Worm (Caenorhabditis elegans) whole organism, L4 larva: ENCODE measurements around the gene VF13D12L.3.

Source experiments
- ama-1 ChIP-seq: fragments of 150-350 bp; optimal IDR thresholded peaks from 2 replicates; lab custom pipeline; 2014; ENCODE audit warnings: inconsistent platforms, mixed read lengths
- ceh-32 ChIP-seq: sonication (generic microtip); optimal IDR thresholded peaks from 2 replicates; lab custom pipeline; 2016; ENCODE audit warnings: mild to moderate bottlenecking, missing genetic modification characterization, missing compliant biosample characterization; ENCODE audit not compliant: poor library complexity
- ces-1 ChIP-seq: fragments of 150-350 bp; sonication (generic microtip); optimal IDR thresholded peaks from 4 replicates; lab custom pipeline; 2014; ENCODE audit warnings: missing biosample characterization, missing genetic modification reagents, missing genetic modification characterization
- daf-12 ChIP-seq: fragments of 150-350 bp; optimal IDR thresholded peaks from 2 replicates; lab custom pipeline; 2014; ENCODE audit warnings: missing biosample characterization, missing genetic modification reagents, missing genetic modification characterization
- dpl-1 ChIP-seq: fragments of 150-350 bp; optimal IDR thresholded peaks from 2 replicates; lab custom pipeline; 2014; ENCODE audit warnings: missing biosample characterization, missing genetic modification reagents, missing genetic modification characterization
- lin-13 ChIP-seq: fragments of 150-350 bp; optimal IDR thresholded peaks from 2 replicates; lab custom pipeline; 2014; ENCODE audit warnings: missing biosample characterization, missing genetic modification reagents, missing genetic modification characterization
- mdl-1 ChIP-seq, 2 experiments: fragments of 150-350 bp in 1 of 2; sonication (generic microtip) in 1 of 2; optimal IDR thresholded peaks; 2 replicates each; lab custom pipeline; 2014 to 2017; ENCODE audit warnings: missing biosample characterization in 2 of 2, missing genetic modification characterization in 2 of 2
- mes-2 ChIP-seq: sonication (generic microtip); optimal IDR thresholded peaks from 2 replicates; lab custom pipeline; 2016; ENCODE audit warnings: missing genotype, mild to moderate bottlenecking, missing genetic modification characterization, missing compliant biosample characterization; ENCODE audit not compliant: poor library complexity, severe bottlenecking
- nhr-77 ChIP-seq: fragments of 150-350 bp; optimal IDR thresholded peaks from 2 replicates; lab custom pipeline; 2014; ENCODE audit warnings: missing biosample characterization, missing genetic modification characterization
- pha-4 ChIP-seq, 2 experiments: fragments of 150-350 bp in 1 of 2; fragments of 200-800 bp in 1 of 2; sonication (Bioruptor generic) in 1 of 2; IDR thresholded peaks in 1 of 2; optimal IDR thresholded peaks in 1 of 2; 2 replicates each; pipeline versions ENCODE4 v1.3.6 to Lab custom; 2014 to 2022; ENCODE audit warnings: missing genetic modification characterization in 2 of 2, missing genetic modification reagents in 2 of 2, missing biosample characterization in 1 of 2, missing compliant biosample characterization in 1 of 2
- sdz-12 ChIP-seq: fragments of 200-800 bp; sonication (Bioruptor generic); optimal IDR thresholded peaks from 2 replicates; lab custom pipeline; 2018; ENCODE audit warnings: mild to moderate bottlenecking, missing genetic modification characterization, missing compliant biosample characterization
- snpc-4 ChIP-seq: fragments of 150-350 bp; optimal IDR thresholded peaks from 2 replicates; lab custom pipeline; 2014; ENCODE audit warnings: missing biosample characterization, missing genetic modification characterization
- tra-1 ChIP-seq: fragments of 200-800 bp; sonication (Bioruptor generic); IDR thresholded peaks from 2 replicates; pipeline ENCODE4 v1.3.6; 2022; ENCODE audit warnings: missing genetic modification reagents, missing genetic modification characterization, missing compliant biosample characterization

DNA sequence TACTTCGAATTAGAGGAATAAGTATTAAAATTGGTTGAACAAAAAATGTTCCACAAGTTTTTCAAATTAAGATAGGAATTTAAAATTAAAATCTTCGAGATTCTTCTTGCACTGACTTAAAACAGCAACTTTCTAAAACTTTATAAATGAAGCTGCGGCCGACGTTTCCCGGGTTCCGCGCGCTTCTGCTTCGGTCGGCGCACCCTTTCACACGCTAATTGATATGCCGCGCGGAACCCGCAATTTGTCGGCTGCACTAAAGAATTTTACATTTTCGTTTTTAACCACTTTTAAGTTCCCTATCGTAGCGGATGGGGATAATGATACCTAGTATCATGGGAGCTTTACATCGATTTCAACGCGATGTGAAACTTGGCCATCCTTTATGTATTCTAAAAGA lies 8.9 kb downstream of the VF13D12L.3 start:
- TF ChIP-seq lin-13 (GFP tag; lab: Kevin White, UChicago) = no peak
- no peak for TF ChIP-seq ceh-32
- no peak for TF ChIP-seq daf-12 (tag; lab: Kevin White, UChicago)
- no peak for TF ChIP-seq dpl-1 (GFP tag; lab: Kevin White, UChicago)
- no peak for TF ChIP-seq nhr-77 (tag; lab: Kevin White, UChicago)
- TF ChIP-seq snpc-4 (tag; lab: Kevin White, UChicago) = peak; percentile 56
- no peak for TF ChIP-seq sdz-12 (GFP tag; lab: Kevin White, UChicago)
- no peak for TF ChIP-seq pha-4 (GFP tag; IDR thresholded peaks at IDR 0.05; lab: Robert Waterston, UW)
- no peak for TF ChIP-seq pha-4 (tag; optimal IDR thresholded peaks at IDR 0.05; lab: Kevin White, UChicago)
- TF ChIP-seq tra-1 = no peak
- TF ChIP-seq ces-1 (GFP tag; lab: Kevin White, UChicago) = no peak
- no peak for TF ChIP-seq mdl-1 (tag; optimal IDR thresholded peaks at IDR 0.05; lab: Kevin White, UChicago)
- no peak for TF ChIP-seq mes-2 (tag; lab: Kevin White, UChicago)
- no peak for TF ChIP-seq ama-1 (lab: Kevin White, UChicago)
